Worm (Caenorhabditis elegans) whole organism, late embryonic: ENCODE results near the gene prx-19.
A peak's percentile ranks its signal among the peaks of the same experiment; 100 is the strongest.

Experiments used
- C08G9.2 ChIP-seq: sonication (generic microtip); optimal IDR thresholded peaks from 2 replicates; lab custom pipeline; 2016; ENCODE audit warnings: mild to moderate bottlenecking, missing genetic modification characterization, moderate library complexity, missing compliant biosample characterization
- F13H6.1 ChIP-seq: sonication (generic microtip); optimal IDR thresholded peaks from 2 replicates; lab custom pipeline; 2016; ENCODE audit warnings: missing genetic modification characterization, missing compliant biosample characterization
- T23F11.4 ChIP-seq: fragments of 200-800 bp; sonication (Bioruptor generic); optimal IDR thresholded peaks from 2 replicates; lab custom pipeline; 2018; ENCODE audit warnings: mild to moderate bottlenecking, missing genetic modification characterization, missing compliant biosample characterization
- ahr-1 ChIP-seq: sonication (generic microtip); optimal IDR thresholded peaks from 2 replicates; lab custom pipeline; 2016; ENCODE audit warnings: missing genetic modification characterization, missing compliant biosample characterization
- ama-1 ChIP-seq: fragments of 150-350 bp; optimal IDR thresholded peaks from 2 replicates; lab custom pipeline; 2014
- ceh-14 ChIP-seq: sonication (generic microtip); optimal IDR thresholded peaks from 2 replicates; lab custom pipeline; 2016; ENCODE audit warnings: missing genotype, missing genetic modification characterization, missing compliant biosample characterization
- ceh-18 ChIP-seq: sonication (generic microtip); optimal IDR thresholded peaks from 2 replicates; lab custom pipeline; 2016; ENCODE audit warnings: missing genetic modification characterization, missing compliant biosample characterization
- ceh-34 ChIP-seq: sonication (generic microtip); optimal IDR thresholded peaks from 2 replicates; lab custom pipeline; 2016; ENCODE audit warnings: mild to moderate bottlenecking, missing genetic modification characterization, missing compliant biosample characterization
- ceh-45 ChIP-seq: fragments of 200-800 bp; sonication (Bioruptor generic); IDR thresholded peaks from 2 replicates; pipeline ENCODE4 v1.3.6; 2022; ENCODE audit warnings: missing genetic modification reagents, missing genetic modification characterization, missing compliant biosample characterization
- ceh-6 ChIP-seq: fragments of 200-800 bp; sonication (Bioruptor generic); optimal IDR thresholded peaks from 2 replicates; lab custom pipeline; 2018; ENCODE audit warnings: mild to moderate bottlenecking, missing genetic modification characterization, missing compliant biosample characterization
- ceh-9 ChIP-seq: sonication (generic microtip); optimal IDR thresholded peaks from 2 replicates; lab custom pipeline; 2016; ENCODE audit warnings: mild to moderate bottlenecking, missing genetic modification characterization, inconsistent platforms, missing compliant biosample characterization
- che-1 ChIP-seq: sonication (generic microtip); optimal IDR thresholded peaks from 2 replicates; lab custom pipeline; 2016; ENCODE audit warnings: mild to moderate bottlenecking, missing genetic modification characterization, missing compliant biosample characterization
- dve-1 ChIP-seq: sonication (generic microtip); optimal IDR thresholded peaks from 2 replicates; lab custom pipeline; 2017; ENCODE audit warnings: antibody characterized with exemption, mild to moderate bottlenecking, missing genetic modification characterization, missing compliant biosample characterization
- elt-2 ChIP-seq: sonication (generic microtip); optimal IDR thresholded peaks from 2 replicates; lab custom pipeline; 2016; ENCODE audit warnings: missing genetic modification reagents, missing genetic modification characterization, missing compliant biosample characterization
- elt-4 ChIP-seq: sonication (generic microtip); optimal IDR thresholded peaks from 2 replicates; lab custom pipeline; 2016; ENCODE audit warnings: missing genetic modification characterization, missing compliant biosample characterization
- ets-4 ChIP-seq: sonication (generic microtip); optimal IDR thresholded peaks from 2 replicates; lab custom pipeline; 2016; ENCODE audit warnings: missing genetic modification characterization, missing compliant biosample characterization
- eyg-1 ChIP-seq: sonication (generic microtip); optimal IDR thresholded peaks from 2 replicates; lab custom pipeline; 2016; ENCODE audit warnings: missing genotype, missing genetic modification characterization, missing compliant biosample characterization
- fax-1 ChIP-seq: sonication (generic microtip); optimal IDR thresholded peaks from 2 replicates; lab custom pipeline; 2016; ENCODE audit warnings: missing genotype, missing genetic modification characterization, missing compliant biosample characterization
- gmeb-2 ChIP-seq: sonication (generic microtip); optimal IDR thresholded peaks from 2 replicates; lab custom pipeline; 2016; ENCODE audit warnings: missing genetic modification characterization, inconsistent platforms, missing compliant biosample characterization
- hlh-30 ChIP-seq: sonication (generic microtip); optimal IDR thresholded peaks from 2 replicates; lab custom pipeline; 2017; ENCODE audit warnings: antibody characterized with exemption, missing genetic modification characterization, missing compliant biosample characterization; ENCODE audit not compliant: insufficient read depth
- hlh-6 ChIP-seq: sonication (generic microtip); optimal IDR thresholded peaks from 2 replicates; lab custom pipeline; 2016; ENCODE audit warnings: missing genotype, missing genetic modification characterization, missing compliant biosample characterization
- hlh-8 ChIP-seq: sonication (generic microtip); optimal IDR thresholded peaks from 2 replicates; lab custom pipeline; 2016; ENCODE audit warnings: missing genotype, missing genetic modification characterization, missing compliant biosample characterization
- madf-2 ChIP-seq: sonication (generic microtip); optimal IDR thresholded peaks from 2 replicates; lab custom pipeline; 2017; ENCODE audit warnings: missing genetic modification characterization, missing compliant biosample characterization
- nfya-1 ChIP-seq: sonication (generic microtip); optimal IDR thresholded peaks from 2 replicates; lab custom pipeline; 2017; ENCODE audit warnings: missing genetic modification characterization, mild to moderate bottlenecking, missing compliant biosample characterization, antibody characterized with exemption, moderate library complexity
- nhr-11 ChIP-seq: fragments of 150-350 bp; optimal IDR thresholded peaks from 2 replicates; lab custom pipeline; 2014; ENCODE audit warnings: missing biosample characterization, missing genetic modification characterization
- npax-4 ChIP-seq: sonication (generic microtip); optimal IDR thresholded peaks from 2 replicates; lab custom pipeline; 2016; ENCODE audit warnings: missing genetic modification characterization, missing compliant biosample characterization
- pag-3 ChIP-seq: sonication (generic microtip); optimal IDR thresholded peaks from 2 replicates; lab custom pipeline; 2016; ENCODE audit warnings: missing compliant biosample characterization, missing genetic modification characterization, borderline replicate concordance
- pax-1 ChIP-seq: fragments of 150-350 bp; optimal IDR thresholded peaks from 2 replicates; lab custom pipeline; 2014; ENCODE audit warnings: missing biosample characterization, missing genetic modification characterization
- pha-2 ChIP-seq: sonication (generic microtip); optimal IDR thresholded peaks from 2 replicates; lab custom pipeline; 2017; ENCODE audit warnings: mild to moderate bottlenecking, missing genetic modification characterization, missing compliant biosample characterization
- ref-2 ChIP-seq: sonication (generic microtip); optimal IDR thresholded peaks from 2 replicates; lab custom pipeline; 2016; ENCODE audit warnings: missing genetic modification characterization, missing compliant biosample characterization
- sox-2 ChIP-seq: fragments of 200-800 bp; sonication (Bioruptor generic); IDR thresholded peaks from 2 replicates; pipeline ENCODE4 v1.3.6; 2022; ENCODE audit warnings: missing genetic modification reagents, missing genetic modification characterization, missing compliant biosample characterization
- sox-4 ChIP-seq: sonication (generic microtip); optimal IDR thresholded peaks from 2 replicates; lab custom pipeline; 2017; ENCODE audit warnings: mild to moderate bottlenecking, missing genetic modification characterization, inconsistent platforms, missing compliant biosample characterization
- tbx-2 ChIP-seq: sonication (generic microtip); optimal IDR thresholded peaks from 2 replicates; lab custom pipeline; 2016; ENCODE audit warnings: missing genetic modification characterization, missing compliant biosample characterization
- tbx-7 ChIP-seq: sonication (generic microtip); optimal IDR thresholded peaks from 2 replicates; lab custom pipeline; 2016; ENCODE audit warnings: missing genotype, missing genetic modification characterization, missing compliant biosample characterization
- ttx-3 ChIP-seq: sonication (generic microtip); optimal IDR thresholded peaks from 2 replicates; lab custom pipeline; 2016; ENCODE audit warnings: missing genetic modification reagents, missing genetic modification characterization, missing compliant biosample characterization
- unc-86 ChIP-seq: sonication (generic microtip); optimal IDR thresholded peaks from 2 replicates; lab custom pipeline; 2016; ENCODE audit warnings: missing genetic modification characterization, missing compliant biosample characterization
- zip-5 ChIP-seq: sonication (generic microtip); optimal IDR thresholded peaks from 2 replicates; lab custom pipeline; 2016; ENCODE audit warnings: missing genetic modification characterization, missing compliant biosample characterization

prx-19 gene

DNA sequence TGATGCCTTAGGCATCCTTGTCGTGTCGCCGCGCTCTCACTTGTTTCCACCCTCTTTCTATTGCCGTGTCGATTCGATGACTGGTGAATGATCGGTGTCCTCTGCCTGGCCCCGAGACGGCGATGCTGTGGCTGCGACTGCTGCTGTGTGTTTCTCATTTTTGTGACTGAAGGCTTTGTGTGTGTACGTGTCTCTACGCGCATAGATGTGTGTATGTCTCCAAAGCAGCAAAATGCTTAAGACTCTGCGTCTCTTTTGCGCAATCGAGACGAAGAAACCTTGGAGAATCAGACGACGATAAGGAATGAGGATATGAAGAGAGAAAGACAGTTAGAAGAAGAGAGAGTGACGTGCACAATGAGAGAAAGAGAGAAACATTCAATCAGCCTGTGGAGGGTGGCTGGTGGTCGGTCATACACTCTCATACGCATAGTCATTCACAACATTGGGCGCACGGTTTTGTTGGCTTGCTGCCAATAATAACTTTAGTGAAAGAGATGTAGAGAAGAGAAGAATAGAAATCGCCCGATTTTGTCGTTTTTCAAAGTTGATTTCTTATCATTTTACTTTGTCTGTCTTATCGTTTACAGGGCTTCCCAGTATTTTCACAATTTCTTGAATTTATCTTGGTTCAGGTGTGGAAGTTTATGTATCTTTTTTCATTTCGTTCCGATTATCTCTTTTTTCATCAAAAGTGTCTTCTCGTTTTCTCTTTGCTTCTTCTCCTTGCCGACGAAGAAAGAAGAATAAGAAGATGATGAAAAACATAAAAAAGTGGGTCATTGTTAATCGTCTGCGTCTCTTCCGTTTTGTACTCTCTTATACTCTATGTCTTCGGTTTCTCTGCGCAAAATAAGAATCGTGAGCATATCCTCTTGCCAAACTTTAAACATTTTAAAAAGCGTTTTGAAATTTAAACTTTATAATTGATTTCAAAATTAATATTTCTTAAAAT, 7.0 kb downstream of the prx-19 start (continued):
- TF ChIP-seq pha-2 (peak; percentile 63), elt-4 (tag; lab: Kevin White, UChicago) (no peak), nfya-1 (tag; lab: Kevin White, UChicago) (peak; percentile 98), ceh-34 (tag; lab: Kevin White, UChicago) (peak; percentile 92), pax-1 (tag; lab: Kevin White, UChicago) (peak; percentile 95), ets-4 (tag; lab: Kevin White, UChicago) (peak; percentile 85), T23F11.4 (GFP tag; lab: Kevin White, UChicago) (no peak), eyg-1 (tag; lab: Kevin White, UChicago) (peak; percentile 32), fax-1 (tag; lab: Kevin White, UChicago) (peak; percentile 26), dve-1 (peak; percentile 98), ceh-9 (tag; lab: Kevin White, UChicago) (no peak), pag-3 (tag; lab: Kevin White, UChicago) (no peak), hlh-6 (tag; lab: Kevin White, UChicago) (peak; percentile 64), tbx-7 (peak; percentile 16), nhr-11 (tag; lab: Kevin White, UChicago) (no peak), ceh-6 (GFP tag; lab: Kevin White, UChicago) (no peak), ttx-3 (no peak), che-1 (tag; lab: Kevin White, UChicago) (peak; percentile 45), ahr-1 (tag; lab: Kevin White, UChicago) (no peak), sox-2 (GFP tag; lab: Robert Waterston, UW) (0 out of 2 replicates have a peak, but pooled peaks have one; percentile 3), tbx-2 (tag; lab: Kevin White, UChicago) (peak; percentile 96), madf-2 (tag; lab: Kevin White, UChicago) (no peak), ama-1 (peak; percentile 91), zip-5 (tag; lab: Kevin White, UChicago) (peak; percentile 50), hlh-30 (tag; lab: Kevin White, UChicago) (peak; percentile 93), ceh-18 (tag; lab: Kevin White, UChicago) (peak; percentile 99), npax-4 (no peak), ceh-14 (tag; lab: Kevin White, UChicago) (peak; percentile 72), sox-4 (no peak), gmeb-2 (tag; lab: Kevin White, UChicago) (no peak), elt-2 (tag; lab: Kevin White, UChicago) (peak; percentile 56), ref-2 (tag; lab: Kevin White, UChicago) (peak; percentile 93), ceh-45 (no peak), F13H6.1 (tag; lab: Kevin White, UChicago) (peak; percentile 96), hlh-8 (peak; percentile 78)

DNA sequence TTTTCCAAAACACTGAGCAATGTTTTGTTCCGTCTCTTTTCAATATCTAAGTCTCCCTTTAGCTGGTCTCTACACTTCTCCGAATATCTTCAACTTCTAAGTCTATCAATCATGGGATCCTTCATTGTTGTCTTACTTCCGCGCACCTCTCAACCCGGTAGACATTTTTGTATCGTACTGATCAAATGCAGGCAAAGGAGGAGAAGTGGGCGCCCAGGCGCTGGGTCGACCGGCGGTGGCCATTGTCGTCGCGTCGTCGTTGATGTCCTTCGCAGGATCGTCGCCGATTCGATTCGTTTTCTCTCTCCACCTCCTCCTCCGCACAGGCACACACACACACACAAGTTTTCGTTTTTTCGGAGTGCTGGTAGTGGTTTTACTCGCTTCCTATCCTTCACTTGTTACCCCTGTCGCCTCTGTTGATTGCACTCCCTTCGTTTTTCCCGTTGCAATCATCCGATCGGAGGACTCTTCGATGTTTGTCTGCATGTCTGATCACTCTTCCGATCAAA, 7.7 kb downstream of the prx-19 start:
- TF ChIP-seq elt-4 (tag; lab: Kevin White, UChicago) (peak; percentile 53), C08G9.2 (tag; lab: Kevin White, UChicago) (no peak), ttx-3 (no peak)

- no peak for TF ChIP-seq unc-86
- TF ChIP-seq hlh-6 (tag; lab: Kevin White, UChicago) = no peak
Observed at ce11 chrIII:8800796-8801083, 8.4 kb downstream of the prx-19 start.
